Worm (Caenorhabditis elegans) whole organism, young adult: ENCODE data around the gene nhr-41.

ENCODE experiments used
- B0019.2 ChIP-seq: fragments of 200-800 bp; sonication (Bioruptor generic); conservative IDR thresholded peaks from 2 replicates; pipeline ENCODE4 v1.3.6; 2022; ENCODE audit warnings: missing genetic modification reagents, missing genetic modification characterization, missing compliant biosample characterization
- D2030.7 ChIP-seq: fragments of 200-800 bp; sonication (Bioruptor generic); IDR thresholded peaks from 2 replicates; pipeline ENCODE4 v1.3.6; 2022; ENCODE audit warnings: missing genetic modification reagents, missing genetic modification characterization, missing compliant biosample characterization
- F33H1.4 ChIP-seq: fragments of 200-800 bp; sonication (Bioruptor generic); IDR thresholded peaks from 2 replicates; pipeline ENCODE4 v1.3.6; 2022; ENCODE audit warnings: missing genetic modification reagents, missing genetic modification characterization, missing compliant biosample characterization
- F49E8.2 ChIP-seq: sonication (generic microtip); optimal IDR thresholded peaks from 3 replicates; lab custom pipeline; 2017; ENCODE audit warnings: missing genetic modification characterization, mild to moderate bottlenecking, missing compliant biosample characterization, antibody characterized with exemption, moderate library complexity; ENCODE audit not compliant: insufficient read depth
- F55B11.4 ChIP-seq: sonication (generic microtip); optimal IDR thresholded peaks from 2 replicates; lab custom pipeline; 2016; ENCODE audit warnings: missing compliant biosample characterization, missing genetic modification characterization, borderline replicate concordance; ENCODE audit not compliant: insufficient read depth
- F57A8.1 ChIP-seq: fragments of 200-800 bp; sonication (Bioruptor generic); optimal IDR thresholded peaks from 2 replicates; lab custom pipeline; 2018; ENCODE audit warnings: mild to moderate bottlenecking, missing genetic modification characterization, moderate library complexity, missing compliant biosample characterization
- F57C9.4 ChIP-seq: sonication (generic microtip); optimal IDR thresholded peaks from 2 replicates; lab custom pipeline; 2017; ENCODE audit warnings: mild to moderate bottlenecking, missing genetic modification characterization, missing compliant biosample characterization
- K12H6.12 ChIP-seq: fragments of 200-800 bp; sonication (Bioruptor generic); optimal IDR thresholded peaks from 2 replicates; lab custom pipeline; 2018; ENCODE audit warnings: mild to moderate bottlenecking, missing genetic modification characterization, missing compliant biosample characterization
- T07F8.4 ChIP-seq: sonication (generic microtip); optimal IDR thresholded peaks from 2 replicates; lab custom pipeline; 2016; ENCODE audit warnings: mild to moderate bottlenecking, missing genetic modification characterization, moderate library complexity, missing compliant biosample characterization
- Y53G8AR.9 ChIP-seq: fragments of 200-800 bp; sonication (Bioruptor generic); conservative IDR thresholded peaks from 2 replicates; pipeline ENCODE4 v1.3.6; 2022; ENCODE audit warnings: missing genetic modification reagents, missing genetic modification characterization, missing compliant biosample characterization
- Y56A3A.18 ChIP-seq: fragments of 200-800 bp; sonication (Bioruptor generic); IDR thresholded peaks from 2 replicates; pipeline ENCODE4 v1.3.6; 2022; ENCODE audit warnings: missing genetic modification reagents, missing genetic modification characterization, missing compliant biosample characterization
- Y79H2A.3 ChIP-seq: fragments of 200-800 bp; sonication (Bioruptor generic); conservative IDR thresholded peaks from 2 replicates; pipeline ENCODE4 v1.3.6; 2022; ENCODE audit warnings: missing genetic modification reagents, missing genetic modification characterization, missing compliant biosample characterization
- aptf-2 ChIP-seq: fragments of 200-800 bp; sonication (Bioruptor generic); conservative IDR thresholded peaks from 2 replicates; pipeline ENCODE4 v1.3.6; 2022; ENCODE audit warnings: missing genetic modification reagents, missing genetic modification characterization, missing compliant biosample characterization
- atf-7 ChIP-seq: sonication (generic microtip); optimal IDR thresholded peaks from 2 replicates; lab custom pipeline; 2017; ENCODE audit warnings: mild to moderate bottlenecking, missing genetic modification characterization, missing compliant biosample characterization
- attf-5 ChIP-seq: fragments of 200-800 bp; sonication (Bioruptor generic); optimal IDR thresholded peaks from 2 replicates; lab custom pipeline; 2018; ENCODE audit warnings: mild to moderate bottlenecking, missing genetic modification characterization, missing compliant biosample characterization
- bed-1 ChIP-seq: fragments of 200-800 bp; sonication (Bioruptor generic); IDR thresholded peaks from 2 replicates; pipeline ENCODE4 v1.3.6; 2022; ENCODE audit warnings: missing genetic modification reagents, missing genetic modification characterization, missing compliant biosample characterization
- bed-2 ChIP-seq: fragments of 200-800 bp; sonication (Bioruptor generic); IDR thresholded peaks from 2 replicates; pipeline ENCODE4 v1.3.6; 2022; ENCODE audit warnings: missing genetic modification reagents, missing genetic modification characterization, missing compliant biosample characterization
- cebp-1 ChIP-seq, 2 experiments: fragments of 200-800 bp in 1 of 2; sonication (Bioruptor generic) in 1 of 2; sonication (generic microtip) in 1 of 2; IDR thresholded peaks in 1 of 2; optimal IDR thresholded peaks in 1 of 2; 2 replicates each; pipeline versions ENCODE4 v1.3.6 to Lab custom; 2017 to 2022; ENCODE audit warnings: missing compliant biosample characterization in 2 of 2, missing genetic modification characterization in 2 of 2, mild to moderate bottlenecking in 1 of 2, missing genetic modification reagents in 1 of 2, moderate library complexity in 1 of 2
- cebp-2 ChIP-seq: fragments of 200-800 bp; sonication (Bioruptor generic); IDR thresholded peaks from 2 replicates; pipeline ENCODE4 v1.3.6; 2022; ENCODE audit warnings: missing genetic modification characterization, missing compliant biosample characterization
- ceh-100 ChIP-seq: fragments of 200-800 bp; sonication (Bioruptor generic); IDR thresholded peaks from 2 replicates; pipeline ENCODE4 v1.3.6; 2022; ENCODE audit warnings: missing genetic modification reagents, missing genetic modification characterization, missing compliant biosample characterization
- ceh-40 ChIP-seq: fragments of 200-800 bp; sonication (Bioruptor generic); IDR thresholded peaks from 2 replicates; pipeline ENCODE4 v1.3.6; 2022; ENCODE audit warnings: missing genetic modification characterization, missing compliant biosample characterization
- ceh-79 ChIP-seq: sonication (generic microtip); optimal IDR thresholded peaks from 2 replicates; lab custom pipeline; 2017; ENCODE audit warnings: mild to moderate bottlenecking, missing genetic modification characterization, missing compliant biosample characterization
- chd-7 ChIP-seq: sonication (generic microtip); optimal IDR thresholded peaks from 2 replicates; lab custom pipeline; 2016; ENCODE audit warnings: mild to moderate bottlenecking, missing genetic modification characterization, moderate library complexity, missing compliant biosample characterization
- die-1 ChIP-seq: sonication (generic microtip); optimal IDR thresholded peaks from 2 replicates; lab custom pipeline; 2016; ENCODE audit warnings: missing genotype, mild to moderate bottlenecking, missing genetic modification characterization, missing compliant biosample characterization
- egl-18 ChIP-seq: fragments of 200-800 bp; sonication (Bioruptor generic); IDR thresholded peaks from 2 replicates; pipeline ENCODE4 v1.3.6; 2022; ENCODE audit warnings: missing genetic modification reagents, missing genetic modification characterization, missing compliant biosample characterization
- ekl-4 ChIP-seq: fragments of 200-800 bp; sonication (Bioruptor generic); IDR thresholded peaks from 2 replicates; pipeline ENCODE4 v1.3.6; 2022; ENCODE audit warnings: missing genetic modification reagents, missing genetic modification characterization, missing compliant biosample characterization
- ets-4 ChIP-seq: fragments of 200-800 bp; sonication (Bioruptor generic); optimal IDR thresholded peaks from 2 replicates; lab custom pipeline; 2018; ENCODE audit warnings: mild to moderate bottlenecking, missing genetic modification characterization, missing compliant biosample characterization
- fkh-3 ChIP-seq: sonication (generic microtip); optimal IDR thresholded peaks from 2 replicates; lab custom pipeline; 2016; ENCODE audit warnings: mild to moderate bottlenecking, missing genetic modification characterization, missing compliant biosample characterization
- him-1 ChIP-seq: sonication (generic microtip); optimal IDR thresholded peaks from 2 replicates; lab custom pipeline; 2016; ENCODE audit warnings: missing genotype, missing genetic modification reagents, missing genetic modification characterization, missing compliant biosample characterization
- hlh-26 ChIP-seq: fragments of 200-800 bp; sonication (Bioruptor generic); conservative IDR thresholded peaks from 2 replicates; pipeline ENCODE4 v1.3.6; 2022; ENCODE audit warnings: missing genetic modification reagents, missing genetic modification characterization, missing compliant biosample characterization
- hmg-1.2 ChIP-seq: fragments of 200-800 bp; sonication (Bioruptor generic); IDR thresholded peaks from 2 replicates; pipeline ENCODE4 v1.3.6; 2022; ENCODE audit warnings: missing genetic modification reagents, missing genetic modification characterization, missing compliant biosample characterization
- hsf-1 ChIP-seq: fragments of 200-800 bp; sonication (Bioruptor generic); IDR thresholded peaks from 2 replicates; pipeline ENCODE4 v1.3.6; 2022; ENCODE audit warnings: missing genetic modification reagents, missing genetic modification characterization, missing compliant biosample characterization
- lin-26 ChIP-seq: fragments of 200-800 bp; sonication (Bioruptor generic); IDR thresholded peaks from 2 replicates; pipeline ENCODE4 v1.3.6; 2022; ENCODE audit warnings: missing genetic modification reagents, missing genetic modification characterization, missing compliant biosample characterization
- lin-40 ChIP-seq: sonication (generic microtip); optimal IDR thresholded peaks from 2 replicates; lab custom pipeline; 2016; ENCODE audit warnings: missing genetic modification characterization, mild to moderate bottlenecking, missing compliant biosample characterization, missing genotype, missing genetic modification reagents
- lir-1 ChIP-seq: fragments of 200-800 bp; sonication (Bioruptor generic); conservative IDR thresholded peaks from 2 replicates; pipeline ENCODE4 v1.3.6; 2022; ENCODE audit warnings: missing genetic modification reagents, missing genetic modification characterization, missing compliant biosample characterization
- lsl-1 ChIP-seq: fragments of 200-800 bp; sonication (Bioruptor generic); optimal IDR thresholded peaks from 2 replicates; lab custom pipeline; 2018; ENCODE audit warnings: mild to moderate bottlenecking, missing genetic modification characterization, moderate library complexity, missing compliant biosample characterization
- nfya-2 ChIP-seq: fragments of 200-800 bp; sonication (Bioruptor generic); IDR thresholded peaks from 2 replicates; pipeline ENCODE4 v1.3.6; 2022; ENCODE audit warnings: missing genetic modification reagents, missing genetic modification characterization, missing compliant biosample characterization
- nfyb-1 ChIP-seq: fragments of 200-800 bp; sonication (Bioruptor generic); IDR thresholded peaks from 2 replicates; pipeline ENCODE4 v1.3.6; 2022; ENCODE audit warnings: missing genetic modification reagents, missing genetic modification characterization, missing compliant biosample characterization
- nhr-179 ChIP-seq: sonication (generic microtip); optimal IDR thresholded peaks from 2 replicates; lab custom pipeline; 2016; ENCODE audit warnings: mild to moderate bottlenecking, missing genetic modification characterization, missing compliant biosample characterization
- nhr-27 ChIP-seq: fragments of 200-800 bp; sonication (Bioruptor generic); optimal IDR thresholded peaks from 2 replicates; lab custom pipeline; 2018; ENCODE audit warnings: mild to moderate bottlenecking, missing genetic modification characterization, moderate library complexity, missing compliant biosample characterization
- pbrm-1 ChIP-seq: fragments of 200-800 bp; sonication (Bioruptor generic); IDR thresholded peaks from 2 replicates; pipeline ENCODE4 v1.3.6; 2022; ENCODE audit warnings: missing genetic modification reagents, missing genetic modification characterization, missing compliant biosample characterization
- sdz-38 ChIP-seq: sonication (generic microtip); optimal IDR thresholded peaks from 2 replicates; lab custom pipeline; 2016; ENCODE audit warnings: missing genotype, missing genetic modification characterization, missing compliant biosample characterization
- sea-2 ChIP-seq: fragments of 200-800 bp; sonication (Bioruptor generic); IDR thresholded peaks from 2 replicates; pipeline ENCODE4 v1.3.6; 2022; ENCODE audit warnings: missing genetic modification characterization, missing compliant biosample characterization
- snpc-1.1 ChIP-seq: sonication (generic microtip); optimal IDR thresholded peaks from 2 replicates; lab custom pipeline; 2017; ENCODE audit warnings: missing genetic modification characterization, mild to moderate bottlenecking, missing compliant biosample characterization, antibody characterized with exemption, moderate library complexity, missing genotype, missing genetic modification reagents; ENCODE audit not compliant: insufficient read depth
- sptf-2 ChIP-seq: fragments of 200-800 bp; sonication (Bioruptor generic); optimal IDR thresholded peaks from 2 replicates; lab custom pipeline; 2018; ENCODE audit warnings: mild to moderate bottlenecking, missing genetic modification characterization, missing compliant biosample characterization
- tbp1 ChIP-seq: fragments of 200-800 bp; sonication (Bioruptor generic); optimal IDR thresholded peaks from 2 replicates; lab custom pipeline; 2018; ENCODE audit warnings: mild to moderate bottlenecking, missing genetic modification characterization, missing compliant biosample characterization
- tbx-9 ChIP-seq: sonication (generic microtip); optimal IDR thresholded peaks from 2 replicates; lab custom pipeline; 2016; ENCODE audit warnings: borderline replicate concordance, missing genetic modification characterization, inconsistent platforms, missing compliant biosample characterization
- unc-62 ChIP-seq: fragments of 150-350 bp; optimal IDR thresholded peaks from 2 replicates; lab custom pipeline; 2014; ENCODE audit warnings: missing biosample characterization, missing genetic modification reagents, missing genetic modification characterization

nhr-41 gene

DNA sequence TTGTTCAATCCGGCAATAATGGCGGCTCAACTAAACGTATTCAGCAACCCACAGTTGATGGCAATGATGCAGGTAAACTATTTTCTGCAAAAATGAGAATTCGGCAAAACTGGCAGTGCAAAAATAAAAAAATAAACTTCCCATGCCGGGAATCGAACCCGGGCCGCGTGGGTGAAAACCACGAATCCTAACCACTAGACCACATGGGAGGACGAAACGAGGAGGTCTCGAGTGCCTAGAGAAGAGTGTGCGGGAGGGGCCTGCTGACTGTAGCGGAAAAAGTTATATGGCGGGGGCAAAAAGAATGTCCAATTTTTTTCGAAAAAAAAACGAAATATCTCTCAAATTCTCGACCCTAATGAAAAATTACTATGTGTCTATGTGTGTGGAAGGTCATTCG, 2.1 kb downstream of the nhr-41 start (continued):
- TF ChIP-seq him-1 (tag; lab: Kevin White, UChicago) (peak; percentile 21), bed-1 (no peak), lir-1 (no peak), nfyb-1 (GFP tag; lab: Robert Waterston, UW) (peak; percentile 78; the same call in 1 of the 2 replicates), egl-18 (GFP tag; lab: Robert Waterston, UW) (no peak), F55B11.4 (tag; lab: Kevin White, UChicago) (no peak), bed-2 (GFP tag; lab: Robert Waterston, UW) (no peak), K12H6.12 (tag; lab: Kevin White, UChicago) (no peak), F33H1.4 (no peak), T07F8.4 (peak; percentile 1), cebp-2 (GFP tag; lab: Robert Waterston, UW) (0 out of 2 replicates have a peak, but pooled peaks have one; percentile 32), nhr-179 (tag; lab: Kevin White, UChicago) (no peak), unc-62 (GFP tag; lab: Kevin White, UChicago) (no peak), hmg-1.2 (GFP tag; lab: Robert Waterston, UW) (peak; percentile 74), cebp-1 (GFP tag; IDR thresholded peaks at IDR 0.05; lab: Robert Waterston, UW) (no peak), cebp-1 (tag; optimal IDR thresholded peaks at IDR 0.05; lab: Kevin White, UChicago) (peak; percentile 56), pbrm-1 (GFP tag; lab: Robert Waterston, UW) (0 out of 2 replicates have a peak, but pooled peaks have one; percentile 41), ceh-40 (GFP tag; lab: Robert Waterston, UW) (no peak), lin-40 (tag; lab: Kevin White, UChicago) (peak; percentile 46), Y79H2A.3 (no peak), ceh-79 (tag; lab: Kevin White, UChicago) (no peak), Y56A3A.18 (0 out of 2 replicates have a peak, but pooled peaks have one; percentile 58), ceh-100 (GFP tag; lab: Robert Waterston, UW) (peak; percentile 43; the same call in 1 of the 2 replicates), attf-5 (GFP tag; lab: Kevin White, UChicago) (peak; percentile 24), nfya-2 (GFP tag; lab: Robert Waterston, UW) (no peak), die-1 (peak; percentile 65), nhr-27 (tag; lab: Kevin White, UChicago) (no peak), snpc-1.1 (tag; lab: Kevin White, UChicago) (no peak), D2030.7 (GFP tag; lab: Robert Waterston, UW) (peak; percentile 30; the same call in 1 of the 2 replicates), fkh-3 (tag; lab: Kevin White, UChicago) (no peak), sptf-2 (no peak), lsl-1 (GFP tag; lab: Kevin White, UChicago) (no peak), aptf-2 (no peak), F49E8.2 (tag; lab: Kevin White, UChicago) (no peak), tbp1 (peak; percentile 96), chd-7 (tag; lab: Kevin White, UChicago) (peak; percentile 2), ekl-4 (GFP tag; lab: Robert Waterston, UW) (no peak), sea-2 (GFP tag; lab: Robert Waterston, UW) (no peak), Y53G8AR.9 (no peak), lin-26 (GFP tag; lab: Robert Waterston, UW) (peak; percentile 70), tbx-9 (tag; lab: Kevin White, UChicago) (no peak), ets-4 (GFP tag; lab: Kevin White, UChicago) (no peak), hlh-26 (no peak), atf-7 (tag; lab: Kevin White, UChicago) (no peak), sdz-38 (tag; lab: Kevin White, UChicago) (no peak), B0019.2 (GFP tag; lab: Robert Waterston, UW) (no peak), F57C9.4 (no peak), hsf-1 (GFP tag; lab: Robert Waterston, UW) (0 out of 2 replicates have a peak, but pooled peaks have one; percentile 14), F57A8.1 (GFP tag; lab: Kevin White, UChicago) (no peak)
